Fruit fly (Drosophila melanogaster): ENCODE measurements around the gene CG9427.

Gene CG9427

dm6 chr3R:9626880-9627401 is at the start of gene CG9427, which contains the start of gene CG8319:
TSS of gene CG9427 (minus strand) at chr3R:9626930.
TSS of gene CG8319 (plus strand) at chr3R:9627321.
- TF ChIP-seq CG17801 (GFP tag; optimal IDR thresholded peaks at IDR 0.05; ENCODE audit: partially characterized antibody) = peak; percentile 77

- TF ChIP-seq CG17801 (GFP tag; optimal IDR thresholded peaks at IDR 0.05; ENCODE audit: partially characterized antibody) = no peak
These were observed 48.3 kb upstream of the CG9427 start, which contains the start of gene Nepl12 for dm6 chr3R:9674968-9675573. TSS of gene Nepl12 (plus strand) at chr3R:9675523.

- TF ChIP-seq CG17801 (GFP tag; optimal IDR thresholded peaks at IDR 0.05; ENCODE audit: partially characterized antibody) = no peak
These were observed 47.5 kb upstream of the CG9427 start, which contains the start of gene Dhc1 for dm6 chr3R:9674196-9674693. TSS of gene Dhc1 (minus strand) at chr3R:9674643.

- TF ChIP-seq CG17801 (GFP tag; optimal IDR thresholded peaks at IDR 0.05; ENCODE audit: partially characterized antibody) = no peak
These were observed 46.5 kb upstream of the CG9427 start for dm6 chr3R:9673207-9673606.

- TF ChIP-seq CG17801 (GFP tag; optimal IDR thresholded peaks at IDR 0.05; ENCODE audit: partially characterized antibody) = no peak
These were observed 38.7 kb upstream of the CG9427 start for dm6 chr3R:9665405-9665804.

DNA sequence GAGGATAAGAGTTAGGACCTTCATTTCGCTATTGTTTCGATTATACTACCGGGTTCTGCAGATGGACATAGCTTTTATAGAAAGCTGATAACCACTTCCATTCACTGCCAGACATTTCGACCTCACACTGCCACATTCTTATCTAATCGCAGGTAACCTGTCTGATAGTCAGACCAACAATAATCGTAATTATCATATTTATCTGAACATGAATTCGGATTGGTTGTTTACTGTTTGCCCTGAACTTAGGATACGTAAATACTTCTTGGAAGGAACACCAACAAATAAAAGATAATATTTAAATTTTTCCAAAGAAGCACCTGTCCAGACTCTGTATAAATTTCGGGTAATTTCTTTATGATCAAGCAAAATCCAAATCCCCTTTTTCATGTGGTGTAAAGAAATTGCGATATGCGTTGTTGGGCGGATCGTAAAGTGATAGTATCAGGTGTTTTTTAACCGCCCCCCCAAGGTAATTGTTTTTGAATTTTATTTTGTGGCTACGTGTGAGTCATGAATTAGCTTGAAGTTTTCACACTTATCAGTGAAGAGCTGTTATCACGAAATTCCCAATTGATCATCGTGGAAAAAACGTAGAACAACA is 19.5 kb upstream of the CG9427 start, which contains the start of gene Fst:
TSS of gene Fst (minus strand) at position 51 of the 604 bp plus-strand sequence.
- TF ChIP-seq CG17801 (GFP tag; optimal IDR thresholded peaks at IDR 0.05; ENCODE audit: partially characterized antibody) = no peak

DNA sequence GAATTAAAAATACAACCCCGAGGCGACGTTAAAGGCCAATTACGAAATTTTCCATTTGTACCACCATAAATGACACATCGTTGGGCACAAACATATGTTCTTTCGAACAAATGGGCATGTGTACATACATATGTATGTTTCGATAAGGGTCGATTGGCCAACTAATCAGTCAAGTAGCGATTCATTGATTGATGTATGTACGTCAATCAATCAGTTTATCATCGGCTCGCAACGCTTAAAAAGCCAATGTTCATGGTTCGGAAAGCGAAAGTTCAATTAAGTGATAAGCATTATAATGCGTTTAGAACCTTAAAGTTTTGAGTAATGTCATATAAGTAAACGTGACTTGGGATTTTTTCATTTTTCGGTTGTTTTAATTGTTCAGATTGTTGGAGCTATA is 17.9 kb upstream of the CG9427 start:
- no peak for TF ChIP-seq CG17801 (GFP tag; optimal IDR thresholded peaks at IDR 0.05; ENCODE audit: partially characterized antibody)

dm6 chr3R:9643977-9644376 is 17.2 kb upstream of the CG9427 start:
- TF ChIP-seq CG17801 (GFP tag; optimal IDR thresholded peaks at IDR 0.05; ENCODE audit: partially characterized antibody) = no peak

- no peak for TF ChIP-seq CG17801 (GFP tag; optimal IDR thresholded peaks at IDR 0.05; ENCODE audit: partially characterized antibody)
These were observed 13.6 kb upstream of the CG9427 start for dm6 chr3R:9640313-9640712.

DNA sequence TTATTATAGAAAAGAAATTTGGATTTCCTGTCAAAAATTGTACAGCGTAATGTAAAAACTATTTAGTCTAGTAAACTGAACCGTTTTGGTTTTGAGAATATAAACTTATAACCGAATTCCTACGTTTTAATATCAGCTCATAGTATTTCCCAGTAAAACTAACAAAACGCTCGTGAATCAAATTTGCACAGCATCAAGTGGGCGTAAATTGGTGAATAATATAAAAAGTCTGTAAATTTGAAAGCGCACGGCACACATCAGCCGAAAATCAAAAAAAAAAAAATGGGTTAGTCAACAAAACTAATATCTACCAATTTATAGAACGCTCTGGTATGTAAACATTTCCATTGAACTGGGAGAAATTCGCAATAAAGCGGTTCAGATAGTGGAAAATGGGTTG is 11.2 kb upstream of the CG9427 start, which contains the start of gene Dh44:
TSS of gene Dh44 (plus strand) at position 301 of the 400 bp plus-strand sequence.
- TF ChIP-seq CG17801 (GFP tag; optimal IDR thresholded peaks at IDR 0.05; ENCODE audit: partially characterized antibody) = no peak

dm6 chr3R:9637361-9637760 is 10.6 kb upstream of the CG9427 start, which contains the start of gene Scm:
TSS of gene Scm (minus strand) at chr3R:9637611.
- peak; percentile 47 for TF ChIP-seq CG17801 (GFP tag; optimal IDR thresholded peaks at IDR 0.05; ENCODE audit: partially characterized antibody)

DNA sequence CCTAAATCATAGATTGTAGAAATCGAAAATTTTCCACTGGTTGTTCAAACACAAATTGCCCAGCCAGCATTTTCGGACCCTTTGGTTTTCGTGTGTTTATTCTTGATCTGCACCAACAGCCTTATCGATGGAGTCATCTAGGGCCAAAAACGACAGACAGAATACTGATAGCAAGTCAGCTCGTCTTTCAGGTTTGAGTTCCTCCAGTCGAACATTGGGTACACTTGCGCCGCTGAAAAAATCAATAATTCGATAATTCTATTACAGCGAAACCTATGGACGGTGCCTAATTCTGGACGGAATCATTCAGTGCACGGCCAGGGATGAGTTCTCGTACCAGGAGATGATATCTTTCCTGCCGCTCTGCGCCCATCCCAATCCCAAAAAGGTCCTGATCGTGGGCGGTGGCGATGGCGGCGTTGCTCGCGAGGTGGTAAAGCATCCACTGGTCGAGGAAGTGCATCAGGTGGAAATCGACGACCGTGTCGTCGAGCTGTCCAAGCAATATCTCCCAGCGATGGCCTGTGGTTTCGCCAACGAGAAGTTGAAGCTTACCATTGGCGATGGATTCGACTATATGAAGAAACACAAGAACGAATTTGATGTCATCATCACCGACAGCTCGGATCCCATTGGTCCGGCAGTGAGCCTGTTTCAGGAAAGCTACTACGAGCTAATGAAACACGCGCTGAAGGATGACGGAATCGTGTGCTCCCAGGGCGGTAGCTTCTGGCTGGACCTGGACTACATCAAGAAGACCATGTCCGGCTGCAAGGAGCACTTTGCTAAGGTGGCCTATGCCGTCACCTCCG is 5.6 kb upstream of the CG9427 start:
- no peak for TF ChIP-seq CG17801 (GFP tag; optimal IDR thresholded peaks at IDR 0.05; ENCODE audit: partially characterized antibody)

DNA sequence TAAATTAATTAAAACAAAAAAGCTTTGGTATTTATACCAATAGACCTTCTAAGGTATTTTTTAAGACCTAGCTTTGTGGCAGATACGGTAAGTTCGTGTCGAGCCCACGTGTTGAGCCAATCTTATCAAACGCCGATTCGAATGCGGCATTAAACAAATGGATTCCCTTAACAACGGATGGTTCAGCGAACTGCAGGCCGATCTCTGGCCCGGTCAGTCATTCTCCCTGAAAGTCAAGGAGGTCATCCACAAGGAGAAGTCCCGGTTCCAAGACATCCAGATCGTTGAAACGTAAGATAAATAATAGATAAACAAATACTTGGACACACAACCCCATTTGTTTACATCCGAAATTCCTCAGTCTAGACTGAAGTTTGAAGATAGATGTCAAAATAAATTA is 4.8 kb upstream of the CG9427 start, which contains the start of gene SpdS:
TSS of gene SpdS (plus strand) at position 78 of the 400 bp plus-strand sequence.
- TF ChIP-seq CG17801 (GFP tag; optimal IDR thresholded peaks at IDR 0.05; ENCODE audit: partially characterized antibody) = no peak

- TF ChIP-seq CG17801 (GFP tag; optimal IDR thresholded peaks at IDR 0.05; ENCODE audit: partially characterized antibody) = peak; percentile 73
These were observed 3.9 kb upstream of the CG9427 start, which contains the start of gene Calr for dm6 chr3R:9630633-9631095. TSS of gene Calr (minus strand) at chr3R:9630851.
